Fruit fly (Drosophila melanogaster): ENCODE measurements around the gene mtd.
A peak's percentile ranks its signal among the peaks of the same experiment; 100 is the strongest.

The mtd gene

DNA sequence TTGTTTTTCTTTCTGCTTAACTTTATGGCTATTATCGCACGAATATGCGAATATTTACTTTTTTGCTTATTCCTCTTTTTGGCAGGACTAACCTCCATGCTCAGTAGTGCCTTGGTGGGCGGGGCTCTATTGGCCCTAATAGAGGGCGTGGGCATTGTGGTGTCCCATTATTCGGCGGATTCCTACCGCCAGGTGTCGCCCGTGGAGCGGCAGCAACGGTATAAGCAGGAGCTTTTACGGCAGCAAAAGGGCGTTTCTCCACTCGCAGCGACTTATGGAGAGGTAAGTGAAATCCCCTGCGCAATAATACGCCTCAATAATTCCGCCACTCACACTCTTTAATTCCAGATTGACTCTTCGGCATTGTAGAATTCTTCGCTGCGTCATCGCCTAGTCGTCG, 49.6 kb downstream of the mtd start (continued):
- TF ChIP-seq Blimp-1 (GFP tag; optimal IDR thresholded peaks at IDR 0.05) (peak; percentile 8), bsh (GFP tag; optimal IDR thresholded peaks at IDR 0.05) (peak in 1 of 2 experiments; percentile 30), BEAF-32 (GFP tag; optimal IDR thresholded peaks at IDR 0.05) (no peak), chn (GFP tag; optimal IDR thresholded peaks at IDR 0.05) (peak; percentile 21), CkIIα-i1 (GFP tag; IDR thresholded peaks at IDR 0.05) (no peak), corto (GFP tag; optimal IDR thresholded peaks at IDR 0.05) (no peak), schlank (tag; optimal IDR thresholded peaks at IDR 0.05) (no peak), ash1 (GFP tag; optimal IDR thresholded peaks at IDR 0.05) (no peak), vvl (GFP tag; IDR thresholded peaks at IDR 0.05) (peak; percentile 47; the same call in 1 of the 2 replicates), Trl (optimal IDR thresholded peaks at IDR 0.05) (no peak), Trl (GFP tag; optimal IDR thresholded peaks at IDR 0.05) (peak; percentile 45), CG6813 (GFP tag; optimal IDR thresholded peaks at IDR 0.05) (peak; percentile 43), CG14441 (GFP tag; IDR thresholded peaks at IDR 0.05) (peak; percentile 62), CG14014 (GFP tag; IDR thresholded peaks at IDR 0.05) (no peak), CG4617 (GFP tag; optimal IDR thresholded peaks at IDR 0.05; ENCODE audit: borderline replicate concordance) (no peak), CG32532 (GFP tag; IDR thresholded peaks at IDR 0.05) (peak; percentile 59; the same call in 1 of the 2 replicates), vfl (GFP tag; optimal IDR thresholded peaks at IDR 0.05) (no peak), wdn (GFP tag; IDR thresholded peaks at IDR 0.05) (no peak), shn (GFP tag; optimal IDR thresholded peaks at IDR 0.05) (no peak), hkb (optimal IDR thresholded peaks at IDR 0.05) (no peak), hkb (GFP tag; IDR thresholded peaks at IDR 0.05) (peak; percentile 25; the same call in 1 of the 2 replicates), odd (GFP tag; optimal IDR thresholded peaks at IDR 0.05) (peak; percentile 34), Usf (GFP tag; optimal IDR thresholded peaks at IDR 0.05) (no peak), luna (GFP tag; optimal IDR thresholded peaks at IDR 0.05) (no peak), Sox102F (GFP tag; optimal IDR thresholded peaks at IDR 0.05) (peak; percentile 11), mld (GFP tag; IDR thresholded peaks at IDR 0.05; ENCODE audit: partially characterized antibody) (no peak), CG6654 (GFP tag; optimal IDR thresholded peaks at IDR 0.05) (no peak), Spps (tag; optimal IDR thresholded peaks at IDR 0.05) (no peak), Six4 (GFP tag; optimal IDR thresholded peaks at IDR 0.05) (no peak), CG17186 (GFP tag; optimal IDR thresholded peaks at IDR 0.05) (no peak), Awh (GFP tag; IDR thresholded peaks at IDR 0.05) (no peak), CG13894 (tag; optimal IDR thresholded peaks at IDR 0.05) (peak; percentile 52), Optix (GFP tag; IDR thresholded peaks at IDR 0.05) (0 out of 3 replicates have a peak, but pooled peaks have one; percentile 39), CG17612 (GFP tag; IDR thresholded peaks at IDR 0.05) (no peak), Fer2 (tag; optimal IDR thresholded peaks at IDR 0.05) (no peak), dan (GFP tag; IDR thresholded peaks at IDR 0.05) (no peak), CG2202 (tag; optimal IDR thresholded peaks at IDR 0.05) (no peak), sisA (GFP tag; IDR thresholded peaks at IDR 0.05) (no peak), CG15514 (GFP tag; optimal IDR thresholded peaks at IDR 0.05) (peak; percentile 28), CG13123 (GFP tag; optimal IDR thresholded peaks at IDR 0.05) (no peak), CG10959 (GFP tag; IDR thresholded peaks at IDR 0.05) (no peak; the same call in 1 of the 2 replicates), chm (GFP tag; IDR thresholded peaks at IDR 0.05) (peak; percentile 55), Dp (GFP tag; optimal IDR thresholded peaks at IDR 0.05) (no peak), cg (GFP tag; optimal IDR thresholded peaks at IDR 0.05) (no peak), Sox100B (GFP tag; optimal IDR thresholded peaks at IDR 0.05) (no peak), Dad (GFP tag; optimal IDR thresholded peaks at IDR 0.05) (no peak), Camta (GFP tag; optimal IDR thresholded peaks at IDR 0.05) (no peak), jigr1 (GFP tag; IDR thresholded peaks at IDR 0.05) (no peak), MBD-R2 (GFP tag; IDR thresholded peaks at IDR 0.05) (0 out of 2 replicates have a peak, but pooled peaks have one; percentile 22), Ssrp (tag; optimal IDR thresholded peaks at IDR 0.05) (no peak), CG8089 (GFP tag; optimal IDR thresholded peaks at IDR 0.05) (peak; percentile 33), zfh1 (GFP tag; IDR thresholded peaks at IDR 0.05) (peak; percentile 61; the same call in 1 of the 3 replicates)

Measured in whole organism, embryonic.